Fruit fly (Drosophila melanogaster) whole organism, embryonic: ENCODE measurements around the gene tyf.

Experiments used
- Adf1 ChIP-seq: fragments of 200-800 bp; sonication (Bioruptor generic); IDR thresholded peaks from 2 replicates; pipeline ENCODE4 v1.3.6; 2022; ENCODE audit warnings: missing biosample characterization, missing genetic modification characterization
- CG10267 ChIP-seq: fragments of 200-800 bp; sonication (Bioruptor generic); optimal IDR thresholded peaks from 2 replicates; lab custom pipeline; 2018; ENCODE audit warnings: missing biosample characterization, mild to moderate bottlenecking, missing genetic modification characterization, moderate library complexity
- CG10274 ChIP-seq: fragments of 200-800 bp; sonication (Bioruptor generic); optimal IDR thresholded peaks from 3 replicates; lab custom pipeline; 2017; ENCODE audit warnings: missing biosample characterization, mild to moderate bottlenecking, missing genetic modification characterization
- CG10565 ChIP-seq: fragments of 200-800 bp; sonication (Bioruptor generic); optimal IDR thresholded peaks from 3 replicates; lab custom pipeline; 2016; ENCODE audit warnings: missing biosample characterization, mild to moderate bottlenecking, missing genetic modification characterization
- CG11093 ChIP-seq: fragments of 200-800 bp; sonication (Bioruptor generic); IDR thresholded peaks from 3 replicates; pipeline ENCODE4 v1.3.6; 2022; ENCODE audit warnings: missing biosample characterization, missing genetic modification characterization
- CG12071 ChIP-seq: fragments of 200-800 bp; sonication (Bioruptor generic); optimal IDR thresholded peaks from 3 replicates; lab custom pipeline; 2018; ENCODE audit warnings: missing biosample characterization, mild to moderate bottlenecking, missing genetic modification characterization
- CG14667 ChIP-seq: fragments of 200-800 bp; sonication (Bioruptor generic); IDR thresholded peaks from 2 replicates; pipeline ENCODE4 v1.3.6; 2022; ENCODE audit warnings: missing biosample characterization, missing genetic modification characterization
- CG15011 ChIP-seq: fragments of 200-800 bp; sonication (Bioruptor generic); optimal IDR thresholded peaks from 3 replicates; lab custom pipeline; 2018; ENCODE audit warnings: missing biosample characterization, mild to moderate bottlenecking, missing genetic modification characterization
- CG15514 ChIP-seq: fragments of 200-800 bp; sonication (Bioruptor generic); optimal IDR thresholded peaks from 3 replicates; lab custom pipeline; 2017; ENCODE audit warnings: missing biosample characterization, missing genetic modification characterization, mild to moderate bottlenecking, moderate library complexity, missing genetic modification reagents
- CG16779 ChIP-seq: fragments of 200-800 bp; sonication (Bioruptor generic); IDR thresholded peaks from 2 replicates; pipeline ENCODE4 v1.3.6; 2022; ENCODE audit warnings: missing biosample characterization, missing genetic modification characterization
- CG16813 ChIP-seq: fragments of 200-800 bp; sonication (Bioruptor generic); IDR thresholded peaks from 3 replicates; pipeline ENCODE4 v1.3.6; 2022; ENCODE audit warnings: missing biosample characterization, missing genetic modification characterization; ENCODE audit not compliant: partially characterized antibody
- CG16815 ChIP-seq: fragments of 200-800 bp; sonication (Bioruptor generic); optimal IDR thresholded peaks from 3 replicates; lab custom pipeline; 2017; ENCODE audit warnings: missing biosample characterization, mild to moderate bottlenecking, missing genetic modification characterization
- CG2202 ChIP-seq: fragments of 200-800 bp; sonication (Bioruptor generic); optimal IDR thresholded peaks from 2 replicates; lab custom pipeline; 2018; ENCODE audit warnings: missing biosample characterization, mild to moderate bottlenecking, missing genetic modification characterization
- CG32772 ChIP-seq: fragments of 200-800 bp; sonication (Bioruptor generic); IDR thresholded peaks from 2 replicates; pipeline ENCODE4 v1.3.6; 2022; ENCODE audit warnings: missing biosample characterization, missing genetic modification characterization
- CG33213 ChIP-seq: fragments of 200-800 bp; sonication (Bioruptor generic); optimal IDR thresholded peaks from 3 replicates; lab custom pipeline; 2016; ENCODE audit warnings: missing biosample characterization, missing genetic modification characterization
- CG4328 ChIP-seq: fragments of 200-800 bp; sonication (Bioruptor generic); optimal IDR thresholded peaks from 3 replicates; lab custom pipeline; 2017; ENCODE audit warnings: missing biosample characterization, missing genetic modification reagents, missing genetic modification characterization
- CG6791 ChIP-seq: fragments of 200-800 bp; sonication (Bioruptor generic); IDR thresholded peaks from 3 replicates; pipeline ENCODE4 v1.3.6; 2022; ENCODE audit warnings: missing biosample characterization, missing genetic modification characterization; ENCODE audit not compliant: partially characterized antibody
- CkIIα-i1 ChIP-seq: fragments of 200-800 bp; sonication (Bioruptor generic); IDR thresholded peaks from 2 replicates; pipeline ENCODE4 v1.3.6; 2022; ENCODE audit warnings: missing biosample characterization, missing genetic modification characterization
- Deaf1 ChIP-seq: fragments of 200-800 bp; optimal IDR thresholded peaks from 3 replicates; lab custom pipeline; 2019; ENCODE audit warnings: missing biosample characterization, mild to moderate bottlenecking, missing genetic modification characterization, moderate library complexity
- Doc3 ChIP-seq: fragments of 200-800 bp; sonication (Bioruptor generic); IDR thresholded peaks from 3 replicates; pipeline ENCODE4 v1.3.6; 2022; ENCODE audit warnings: missing biosample characterization, missing genetic modification characterization; ENCODE audit not compliant: partially characterized antibody
- Ets97D ChIP-seq: fragments of 200-800 bp; sonication (Bioruptor generic); optimal IDR thresholded peaks from 3 replicates; lab custom pipeline; 2016; ENCODE audit warnings: missing biosample characterization, missing genetic modification characterization
- Hey ChIP-seq: fragments of 200-800 bp; sonication (Bioruptor generic); optimal IDR thresholded peaks from 3 replicates; lab custom pipeline; 2018; ENCODE audit warnings: missing biosample characterization, mild to moderate bottlenecking, missing genetic modification characterization
- Hr39 ChIP-seq: fragments of >200 bp; optimal IDR thresholded peaks from 2 replicates; lab custom pipeline; 2017
- Jarid2 ChIP-seq: fragments of 200-800 bp; sonication (Bioruptor generic); optimal IDR thresholded peaks from 3 replicates; lab custom pipeline; 2017; ENCODE audit warnings: mild to moderate bottlenecking, missing biosample characterization, missing genetic modification reagents, missing genetic modification characterization
- Mrtf ChIP-seq: fragments of 200-800 bp; sonication (Bioruptor generic); IDR thresholded peaks from 3 replicates; pipeline ENCODE4 v1.3.6; 2022; ENCODE audit warnings: missing biosample characterization, missing genetic modification characterization
- Nf-YB ChIP-seq: fragments of 200-800 bp; sonication (Bioruptor generic); optimal IDR thresholded peaks from 3 replicates; lab custom pipeline; 2019; ENCODE audit warnings: missing biosample characterization, mild to moderate bottlenecking, missing genetic modification characterization, moderate library complexity
- Nf-YC ChIP-seq: fragments of 200-800 bp; optimal IDR thresholded peaks from 3 replicates; lab custom pipeline; 2019; ENCODE audit warnings: missing biosample characterization, mild to moderate bottlenecking, missing genetic modification characterization, moderate library complexity
- PHDP ChIP-seq: fragments of 200-800 bp; sonication (Bioruptor generic); optimal IDR thresholded peaks from 3 replicates; lab custom pipeline; 2018; ENCODE audit warnings: missing biosample characterization, mild to moderate bottlenecking, missing genetic modification characterization, moderate library complexity
- ase ChIP-seq: fragments of 200-800 bp; sonication (Bioruptor generic); IDR thresholded peaks from 3 replicates; pipeline ENCODE4 v1.3.6; 2022; ENCODE audit warnings: missing biosample characterization, missing genetic modification characterization
- ato ChIP-seq: fragments of 200-800 bp; sonication (Bioruptor generic); IDR thresholded peaks from 2 replicates; pipeline ENCODE4 v1.3.6; 2022; ENCODE audit warnings: missing biosample characterization, missing genetic modification characterization; ENCODE audit not compliant: partially characterized antibody
- bsh ChIP-seq, 2 experiments: fragments of 200-800 bp; sonication (Bioruptor generic); optimal IDR thresholded peaks; 2 replicates each; lab custom pipeline; 2017 to 2018; ENCODE audit warnings: mild to moderate bottlenecking in 2 of 2, missing biosample characterization in 2 of 2, missing genetic modification characterization in 2 of 2, moderate library complexity in 1 of 2
- ewg ChIP-seq: fragments of 200-800 bp; sonication (Bioruptor generic); optimal IDR thresholded peaks from 3 replicates; lab custom pipeline; 2017; ENCODE audit warnings: mild to moderate bottlenecking, missing biosample characterization, missing genetic modification reagents, missing genetic modification characterization
- fru ChIP-seq: fragments of >200 bp; optimal IDR thresholded peaks from 2 replicates; lab custom pipeline; 2017
- hb ChIP-seq: fragments of 200-800 bp; sonication (Bioruptor generic); IDR thresholded peaks from 3 replicates; pipeline ENCODE4 v1.3.6; 2022; ENCODE audit warnings: missing biosample characterization, missing genetic modification characterization; ENCODE audit not compliant: partially characterized antibody
- lmd ChIP-seq: fragments of 200-800 bp; sonication (Bioruptor generic); IDR thresholded peaks from 2 replicates; pipeline ENCODE4 v1.3.6; 2022; ENCODE audit warnings: missing biosample characterization, missing genetic modification characterization
- lola ChIP-seq, 3 experiments: fragments of >200 bp in 2 of 3; fragments of 200-800 bp in 1 of 3; sonication (Bioruptor generic) in 1 of 3; optimal IDR thresholded peaks; 2 replicates each; lab custom pipeline; 2017 to 2019; ENCODE audit warnings: missing biosample characterization in 3 of 3, missing genetic modification characterization in 3 of 3, mild to moderate bottlenecking in 1 of 3, moderate library complexity in 1 of 3
- mld ChIP-seq: fragments of 200-800 bp; sonication (Bioruptor generic); IDR thresholded peaks from 3 replicates; pipeline ENCODE4 v1.3.6; 2022; ENCODE audit warnings: missing biosample characterization, missing genetic modification characterization; ENCODE audit not compliant: partially characterized antibody
- nmo ChIP-seq: fragments of 200-800 bp; sonication (Bioruptor generic); optimal IDR thresholded peaks from 2 replicates; lab custom pipeline; 2018; ENCODE audit warnings: missing biosample characterization, mild to moderate bottlenecking, missing genetic modification characterization, moderate library complexity
- ranshi ChIP-seq: fragments of 200-800 bp; sonication (Bioruptor generic); IDR thresholded peaks from 2 replicates; pipeline ENCODE4 v1.3.6; 2022; ENCODE audit warnings: missing biosample characterization, missing genetic modification characterization
- sens ChIP-seq: fragments of 200-800 bp; sonication (Bioruptor generic); peaks from one replicate; lab custom pipeline; 2016; ENCODE audit warnings: missing biosample characterization, missing genetic modification characterization
- sima ChIP-seq: fragments of 200-800 bp; sonication (Bioruptor generic); optimal IDR thresholded peaks from 2 replicates; lab custom pipeline; 2016; ENCODE audit warnings: missing biosample characterization, missing genetic modification characterization
- stwl ChIP-seq: fragments of 200-800 bp; sonication (Bioruptor generic); optimal IDR thresholded peaks from 3 replicates; lab custom pipeline; 2018; ENCODE audit warnings: missing biosample characterization, mild to moderate bottlenecking, missing genetic modification characterization, moderate library complexity
- tap ChIP-seq: fragments of 200-800 bp; optimal IDR thresholded peaks from 3 replicates; lab custom pipeline; 2019; ENCODE audit warnings: missing biosample characterization, mild to moderate bottlenecking, missing genetic modification characterization, moderate library complexity
- unc-4 ChIP-seq: fragments of 200-800 bp; sonication (Bioruptor generic); IDR thresholded peaks from 2 replicates; pipeline ENCODE4 v1.3.6; 2022; ENCODE audit warnings: missing biosample characterization, missing genetic modification characterization; ENCODE audit not compliant: partially characterized antibody
- vnd ChIP-seq: fragments of 200-800 bp; sonication (Bioruptor generic); IDR thresholded peaks from 3 replicates; pipeline ENCODE4 v1.3.6; 2022; ENCODE audit warnings: missing biosample characterization, missing genetic modification characterization; ENCODE audit not compliant: partially characterized antibody

The tyf gene

DNA sequence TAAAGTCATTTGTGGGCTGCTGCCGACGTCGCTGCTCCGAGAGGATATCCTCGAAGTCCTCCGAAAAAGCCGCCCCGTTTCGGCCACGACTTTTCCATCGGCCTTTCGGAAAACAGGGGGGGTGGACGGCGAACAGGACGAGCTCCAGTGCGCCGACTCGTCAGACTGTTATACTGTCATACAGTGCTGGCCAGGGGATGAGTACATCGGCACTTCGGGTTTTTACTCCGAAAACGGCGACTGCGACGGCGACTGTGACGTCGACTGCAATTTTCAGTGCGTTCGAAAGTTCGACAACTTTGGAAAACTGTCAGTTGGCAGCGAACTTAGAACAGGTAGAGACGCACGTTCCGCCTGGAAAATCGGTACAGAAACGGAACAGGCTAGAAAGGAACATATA is 41.4 kb upstream of the tyf start, which contains the start of gene CG43689 (continued):
- TF ChIP-seq CkIIα-i1 (GFP tag; lab: Robert Waterston, UW) (no peak), PHDP (tag; lab: Kevin White, UChicago) (no peak), Jarid2 (GFP tag; lab: Kevin White, UChicago) (peak; percentile 2), Nf-YB (peak; percentile 16), CG10274 (GFP tag; lab: Kevin White, UChicago) (no peak), fru (lab: Kevin White, UChicago) (no peak), CG11093 (GFP tag; lab: Robert Waterston, UW) (no peak), Adf1 (GFP tag; lab: Robert Waterston, UW) (peak; percentile 80), CG33213 (GFP tag; lab: Kevin White, UChicago) (no peak), CG14667 (GFP tag; lab: Robert Waterston, UW) (no peak), Hr39 (lab: Kevin White, UChicago) (no peak), stwl (tag; lab: Kevin White, UChicago) (no peak), nmo (no peak), CG10565 (no peak)

- no peak for TF ChIP-seq nmo
- peak; percentile 88 for TF ChIP-seq Adf1 (GFP tag; lab: Robert Waterston, UW)
- TF ChIP-seq CG32772 (GFP tag; lab: Robert Waterston, UW): peak; percentile 37; the same call in 1 of the 2 replicates
- TF ChIP-seq CG12071: no peak
- no peak for TF ChIP-seq Hey (tag; lab: Kevin White, UChicago)
- TF ChIP-seq Nf-YB: peak; percentile 87
- TF ChIP-seq Nf-YC (tag; lab: Kevin White, UChicago): peak; percentile 90
- TF ChIP-seq Deaf1 (tag; lab: Kevin White, UChicago): peak; percentile 81
- TF ChIP-seq ranshi (GFP tag; lab: Robert Waterston, UW): no peak
- no peak for TF ChIP-seq CG16779 (GFP tag; lab: Robert Waterston, UW)
- no peak for TF ChIP-seq Ets97D (GFP tag; lab: Kevin White, UChicago)
- TF ChIP-seq ewg (GFP tag; lab: Kevin White, UChicago): peak; percentile 25
Observed at dm6 chrX:4089012-4089649, 27.7 kb upstream of the tyf start.

DNA sequence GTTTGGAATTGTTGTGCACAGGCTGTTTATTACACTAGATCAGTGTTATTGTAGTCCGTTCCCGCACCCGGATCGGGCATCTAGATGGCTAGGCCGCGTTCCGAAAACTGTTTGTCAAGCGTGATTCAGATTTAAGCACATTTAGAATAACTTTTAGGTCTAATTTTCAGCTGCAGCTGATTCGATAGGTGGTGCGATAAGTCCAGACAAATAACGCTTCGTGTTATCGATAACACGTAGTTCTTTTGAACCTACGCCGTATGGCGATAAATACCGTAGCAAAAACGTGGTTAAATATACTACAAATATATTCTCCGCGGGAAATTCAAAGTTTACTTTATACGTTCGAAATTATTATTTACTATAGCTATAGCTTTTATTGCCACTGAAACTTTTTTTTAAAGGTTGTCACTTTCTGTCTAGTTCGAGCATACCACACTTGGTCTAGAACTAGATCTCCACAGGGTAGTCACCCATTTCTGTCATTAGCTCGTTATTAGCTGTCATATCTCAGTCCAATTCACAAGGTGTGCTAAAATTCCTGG is 15.9 kb upstream of the tyf start, which contains the start of the genes Cmtr1 and CG15375:
Gene Cmtr1 (minus strand): TSS at position 208 of the 545 bp plus-strand sequence.
Gene CG15375 (plus strand): TSS at position 495 of the 545 bp plus-strand sequence.
- TF ChIP-seq Hr39 (lab: Kevin White, UChicago): no peak
- no peak for TF ChIP-seq CG15011 (GFP tag; lab: Kevin White, UChicago)
- no peak for TF ChIP-seq fru (lab: Kevin White, UChicago)
- TF ChIP-seq Doc3 (GFP tag; lab: Robert Waterston, UW): peak; percentile 59; the same call in 2 of the 3 replicates
- peak; percentile 18 for TF ChIP-seq nmo
- no peak for TF ChIP-seq tap (tag; lab: Kevin White, UChicago)
- TF ChIP-seq CG4328 (GFP tag; lab: Kevin White, UChicago): no peak
- peak; percentile 98 for TF ChIP-seq CG15514
- TF ChIP-seq mld (GFP tag; lab: Robert Waterston, UW): peak; percentile 71; the same call in 2 of the 3 replicates
- TF ChIP-seq Mrtf (GFP tag; lab: Robert Waterston, UW): no peak
- TF ChIP-seq CG10267: peak; percentile 37
- TF ChIP-seq sima: no peak
- TF ChIP-seq bsh (GFP tag; optimal IDR thresholded peaks at IDR 0.05; lab: Kevin White, UChicago): no peak
- no peak for TF ChIP-seq ase (GFP tag; lab: Robert Waterston, UW)
- no peak for TF ChIP-seq lola (GFP tag; optimal IDR thresholded peaks at IDR 0.05; lab: Kevin White, UChicago)
- no peak for TF ChIP-seq lmd (GFP tag; lab: Robert Waterston, UW)
- peak; percentile 73 for TF ChIP-seq CG16813
- peak; percentile 72; the same call in 2 of the 3 replicates for TF ChIP-seq hb (GFP tag; lab: Robert Waterston, UW)
- TF ChIP-seq vnd: peak; percentile 71
- no peak for TF ChIP-seq CG16815
- TF ChIP-seq unc-4 (GFP tag; lab: Robert Waterston, UW): peak; percentile 81
- TF ChIP-seq CG2202 (tag; lab: Kevin White, UChicago): no peak
- peak; percentile 53 for TF ChIP-seq sens (GFP tag; lab: Kevin White, UChicago)
- peak; percentile 80 for TF ChIP-seq CG6791 (GFP tag; lab: Robert Waterston, UW)
- TF ChIP-seq ato: peak; percentile 80
